Worm (Caenorhabditis elegans): ENCODE results near the gene kynu-1.
A peak's percentile ranks its signal among the peaks of the same experiment; 100 is the strongest.

Gene kynu-1

ce11 chrX:6084439-6084838 is 24.7 kb downstream of the kynu-1 start, which contains the start of gene C45B2.2:
TSS of gene C45B2.2 (plus strand) at chrX:6084739.
- no peak for TF ChIP-seq zfp-3 (GFP tag; conservative IDR thresholded peaks at IDR 0.05)

ce11 chrX:6082660-6083059 is 26.5 kb downstream of the kynu-1 start, which contains the start of gene C45B2.3:
TSS of gene C45B2.3 (plus strand) at chrX:6082960.
- TF ChIP-seq lin-1 (GFP tag; IDR thresholded peaks at IDR 0.05): no peak

- TF ChIP-seq lin-39 (tag; optimal IDR thresholded peaks at IDR 0.05) (no peak), tra-1 (GFP tag; IDR thresholded peaks at IDR 0.05) (0 out of 2 replicates have a peak, but pooled peaks have one; percentile 30), spr-1 (tag; optimal IDR thresholded peaks at IDR 0.05) (no peak), pqm-1 (tag; optimal IDR thresholded peaks at IDR 0.05) (peak; percentile 40), lir-3 (tag; optimal IDR thresholded peaks at IDR 0.05) (no peak), nhr-237 (tag; optimal IDR thresholded peaks at IDR 0.05) (no peak), Y105C5A.15 (GFP tag; IDR thresholded peaks at IDR 0.05) (no peak), dmd-6 (GFP tag; IDR thresholded peaks at IDR 0.05) (peak; percentile 48; the same call in 1 of the 2 replicates), Y48G9A.11 (GFP tag; IDR thresholded peaks at IDR 0.05) (no peak), aly-2 (tag; optimal IDR thresholded peaks at IDR 0.05) (no peak), lim-7 (GFP tag; IDR thresholded peaks at IDR 0.05) (no peak), zfp-2 (tag; optimal IDR thresholded peaks at IDR 0.05) (no peak), skn-1 (tag; optimal IDR thresholded peaks at IDR 0.05) (no peak), pha-4 (GFP tag; IDR thresholded peaks at IDR 0.05) (no peak), pha-4 (tag; optimal IDR thresholded peaks at IDR 0.05) (no peak), F10B5.3 (tag; optimal IDR thresholded peaks at IDR 0.05) (no peak), mdl-1 (tag; optimal IDR thresholded peaks at IDR 0.05) (no peak), nhr-28 (tag; optimal IDR thresholded peaks at IDR 0.05) (peak; percentile 81), nhr-42 (GFP tag; IDR thresholded peaks at IDR 0.05) (no peak), ztf-11 (tag; optimal IDR thresholded peaks at IDR 0.05) (no peak), Y5F2A.4 (GFP tag; optimal IDR thresholded peaks at IDR 0.05) (no peak), dpl-1 (GFP tag; optimal IDR thresholded peaks at IDR 0.05) (no peak), nhr-77 (tag; optimal IDR thresholded peaks at IDR 0.05) (peak; percentile 7), F26F4.8 (GFP tag; conservative IDR thresholded peaks at IDR 0.05) (no peak), daf-19 (GFP tag; conservative IDR thresholded peaks at IDR 0.05) (no peak), hlh-11 (tag; optimal IDR thresholded peaks at IDR 0.05) (peak; percentile 3), spr-3 (GFP tag; optimal IDR thresholded peaks at IDR 0.05) (no peak), daf-8 (GFP tag; IDR thresholded peaks at IDR 0.05) (no peak), lin-1 (GFP tag; IDR thresholded peaks at IDR 0.05) (no peak)
Measured at ce11 chrX:6081793-6082192, 27.3 kb downstream of the kynu-1 start.

ce11 chrX:6075209-6075608 is 33.9 kb downstream of the kynu-1 start, which contains the start of gene lgc-58:
TSS of gene lgc-58 (plus strand) at chrX:6075509.
- TF ChIP-seq Y75B8A.6 (GFP tag; IDR thresholded peaks at IDR 0.05) (no peak), hmg-1.1 (GFP tag; IDR thresholded peaks at IDR 0.05) (no peak), dpl-1 (GFP tag; optimal IDR thresholded peaks at IDR 0.05) (no peak), tra-1 (GFP tag; IDR thresholded peaks at IDR 0.05) (no peak), mep-1 (tag; optimal IDR thresholded peaks at IDR 0.05) (no peak), F44E2.7 (GFP tag; IDR thresholded peaks at IDR 0.05) (no peak), ctbp-1 (GFP tag; IDR thresholded peaks at IDR 0.05) (no peak), daf-8 (GFP tag; IDR thresholded peaks at IDR 0.05) (no peak), mdt-29 (GFP tag; IDR thresholded peaks at IDR 0.05) (no peak), T26A8.4 (GFP tag; IDR thresholded peaks at IDR 0.05) (no peak), cey-2 (tag; optimal IDR thresholded peaks at IDR 0.05; ENCODE audit: borderline replicate concordance, insufficient read depth) (no peak)

All from whole organism, L4 larva.